Worm (Caenorhabditis elegans) whole organism, L1 larva: ENCODE results near the gene C08B11.9.

Experiments used
- C34B4.2 ChIP-seq: sonication (generic microtip); optimal IDR thresholded peaks from 2 replicates; lab custom pipeline; 2017; ENCODE audit warnings: mild to moderate bottlenecking, missing genetic modification characterization, missing compliant biosample characterization
- aly-2 ChIP-seq: fragments of 150-350 bp; optimal IDR thresholded peaks from 2 replicates; lab custom pipeline; 2014; ENCODE audit warnings: missing biosample characterization, missing genetic modification characterization
- ceh-88 ChIP-seq: fragments of 200-800 bp; sonication (Bioruptor generic); IDR thresholded peaks from 2 replicates; pipeline ENCODE4 v1.3.6; 2022; ENCODE audit warnings: missing genetic modification characterization, missing compliant biosample characterization
- lin-13 ChIP-seq: fragments of 150-350 bp; optimal IDR thresholded peaks from 2 replicates; lab custom pipeline; 2014; ENCODE audit warnings: missing biosample characterization, missing genetic modification reagents, missing genetic modification characterization
- nhr-77 ChIP-seq: fragments of 150-350 bp; optimal IDR thresholded peaks from 2 replicates; lab custom pipeline; 2014; ENCODE audit warnings: missing biosample characterization, missing genetic modification characterization
- skn-1 ChIP-seq: fragments of 150-350 bp; optimal IDR thresholded peaks from 2 replicates; lab custom pipeline; 2014; ENCODE audit warnings: missing biosample characterization, missing genetic modification characterization

ce11 chrII:8034008-8034407, 4.0 kb downstream of the C08B11.9 start:
- TF ChIP-seq nhr-77 (tag; lab: Kevin White, UChicago) (no peak), aly-2 (tag; lab: Kevin White, UChicago) (no peak), C34B4.2 (tag; lab: Kevin White, UChicago) (no peak), ceh-88 (GFP tag; lab: Robert Waterston, UW) (no peak), skn-1 (tag; lab: Kevin White, UChicago) (no peak), lin-13 (GFP tag; lab: Kevin White, UChicago) (no peak)
